Fruit fly (Drosophila melanogaster) whole organism, embryonic: ENCODE measurements around the gene Snx27.
A peak's percentile ranks its signal among the peaks of the same experiment; 100 is the strongest.

ENCODE experiments used
- Abd-B ChIP-seq: fragments of 200-800 bp; sonication (Bioruptor generic); optimal IDR thresholded peaks from 2 replicates; lab custom pipeline; 2018; ENCODE audit warnings: missing biosample characterization, mild to moderate bottlenecking, missing genetic modification characterization, moderate library complexity
- Atf-2 ChIP-seq: fragments of 200-800 bp; sonication (Bioruptor generic); optimal IDR thresholded peaks from 2 replicates; lab custom pipeline; 2016; ENCODE audit warnings: missing biosample characterization, missing genetic modification characterization
- Atf3 ChIP-seq: fragments of 200-800 bp; sonication (Bioruptor generic); optimal IDR thresholded peaks from 3 replicates; lab custom pipeline; 2016; ENCODE audit warnings: missing biosample characterization, missing genetic modification characterization
- CG10209 ChIP-seq: fragments of 200-800 bp; sonication (Bioruptor generic); optimal IDR thresholded peaks from 3 replicates; lab custom pipeline; 2017; ENCODE audit warnings: missing biosample characterization, mild to moderate bottlenecking, missing genetic modification characterization, missing genetic modification reagents
- CG11247 ChIP-seq: fragments of 200-800 bp; sonication (Bioruptor generic); IDR thresholded peaks from 2 replicates; pipeline ENCODE4 v1.3.6; 2022; ENCODE audit warnings: missing biosample characterization, missing genetic modification characterization
- CG12104 ChIP-seq: fragments of 200-800 bp; sonication (Bioruptor generic); optimal IDR thresholded peaks from 3 replicates; lab custom pipeline; 2016; ENCODE audit warnings: missing biosample characterization, missing genetic modification characterization
- CG12942 ChIP-seq: fragments of 200-800 bp; sonication (Bioruptor generic); optimal IDR thresholded peaks from 3 replicates; lab custom pipeline; 2016; ENCODE audit warnings: missing biosample characterization, missing genetic modification characterization
- CG14441 ChIP-seq: fragments of 200-800 bp; sonication (Bioruptor generic); IDR thresholded peaks from 2 replicates; pipeline ENCODE4 v1.3.6; 2022; ENCODE audit warnings: missing biosample characterization, missing genetic modification characterization
- CG1603 ChIP-seq: fragments of 200-800 bp; sonication (Bioruptor generic); optimal IDR thresholded peaks from 2 replicates; lab custom pipeline; 2019; ENCODE audit warnings: missing biosample characterization, mild to moderate bottlenecking, missing genetic modification characterization, moderate library complexity
- CG16863 ChIP-seq: fragments of 200-800 bp; sonication (Bioruptor generic); optimal IDR thresholded peaks from 3 replicates; lab custom pipeline; 2016; ENCODE audit warnings: missing biosample characterization, missing genetic modification characterization
- CG1792 ChIP-seq: fragments of 200-800 bp; sonication (Bioruptor generic); optimal IDR thresholded peaks from 2 replicates; lab custom pipeline; 2016; ENCODE audit warnings: missing biosample characterization, missing genetic modification characterization
- CG18011 ChIP-seq: fragments of 200-800 bp; sonication (Bioruptor generic); optimal IDR thresholded peaks from 2 replicates; lab custom pipeline; 2017; ENCODE audit warnings: missing biosample characterization, missing genetic modification characterization, mild to moderate bottlenecking, moderate library complexity, missing genotype
- CG30431 ChIP-seq: fragments of 200-800 bp; sonication (Bioruptor generic); optimal IDR thresholded peaks from 2 replicates; lab custom pipeline; 2017; ENCODE audit warnings: missing biosample characterization, missing genetic modification characterization
- CG3407 ChIP-seq: fragments of 200-800 bp; sonication (Bioruptor generic); optimal IDR thresholded peaks from 2 replicates; lab custom pipeline; 2018; ENCODE audit warnings: missing biosample characterization, mild to moderate bottlenecking, missing genetic modification characterization
- CG34376 ChIP-seq: fragments of 200-800 bp; sonication (Bioruptor generic); optimal IDR thresholded peaks from 2 replicates; lab custom pipeline; 2018; ENCODE audit warnings: missing biosample characterization, mild to moderate bottlenecking, missing genetic modification characterization
- CG3726 ChIP-seq: fragments of 200-800 bp; sonication (Bioruptor generic); IDR thresholded peaks from 3 replicates; pipeline ENCODE4, ENCODE4 v1.3.6; 2022; ENCODE audit warnings: missing biosample characterization, missing genetic modification characterization
- CG4617 ChIP-seq: fragments of 200-800 bp; sonication (Bioruptor generic); optimal IDR thresholded peaks from 3 replicates; lab custom pipeline; 2016; ENCODE audit warnings: missing biosample characterization, missing genetic modification characterization, borderline replicate concordance
- CG8388 ChIP-seq: fragments of 200-800 bp; sonication (Bioruptor generic); optimal IDR thresholded peaks from 2 replicates; lab custom pipeline; 2019; ENCODE audit warnings: missing biosample characterization, mild to moderate bottlenecking, missing genetic modification characterization, moderate library complexity
- CG8944 ChIP-seq: fragments of 200-800 bp; sonication (Bioruptor generic); optimal IDR thresholded peaks from 3 replicates; lab custom pipeline; 2016; ENCODE audit warnings: missing biosample characterization, missing genetic modification characterization
- CrebB ChIP-seq: fragments of 200-800 bp; sonication (Bioruptor generic); optimal IDR thresholded peaks from 3 replicates; lab custom pipeline; 2018; ENCODE audit warnings: missing biosample characterization, mild to moderate bottlenecking, missing genetic modification characterization
- Drgx ChIP-seq: fragments of 200-800 bp; sonication (Bioruptor generic); IDR thresholded peaks from 2 replicates; pipeline ENCODE4 v1.3.6; 2022; ENCODE audit warnings: missing biosample characterization, missing genetic modification characterization
- E2f1 ChIP-seq: fragments of 200-800 bp; sonication (Bioruptor generic); IDR thresholded peaks from 2 replicates; pipeline ENCODE4 v1.3.6; 2022; ENCODE audit warnings: missing biosample characterization, missing genetic modification characterization
- ERR ChIP-seq: fragments of 200-800 bp; sonication (Bioruptor generic); optimal IDR thresholded peaks from 2 replicates; lab custom pipeline; 2016; ENCODE audit warnings: missing biosample characterization, missing genetic modification characterization
- GATAe ChIP-seq: fragments of 200-800 bp; sonication (Bioruptor generic); conservative IDR thresholded peaks from 2 replicates; pipeline ENCODE4 v1.3.6; 2022; ENCODE audit warnings: missing biosample characterization, missing genetic modification characterization
- HLH3B ChIP-seq: fragments of 200-800 bp; sonication (Bioruptor generic); IDR thresholded peaks from 2 replicates; pipeline ENCODE4 v1.3.6; 2022; ENCODE audit warnings: missing biosample characterization, missing genetic modification characterization
- HLHmδ ChIP-seq: fragments of 200-800 bp; sonication (Bioruptor generic); optimal IDR thresholded peaks from 2 replicates; lab custom pipeline; 2018; ENCODE audit warnings: missing biosample characterization, mild to moderate bottlenecking, missing genetic modification characterization, moderate library complexity
- Hey ChIP-seq: fragments of 200-800 bp; sonication (Bioruptor generic); optimal IDR thresholded peaks from 3 replicates; lab custom pipeline; 2018; ENCODE audit warnings: missing biosample characterization, mild to moderate bottlenecking, missing genetic modification characterization
- Mes4 ChIP-seq: fragments of 200-800 bp; sonication (Bioruptor generic); optimal IDR thresholded peaks from 2 replicates; lab custom pipeline; 2016; ENCODE audit warnings: missing biosample characterization, missing genetic modification characterization
- Ptx1 ChIP-seq: fragments of 200-800 bp; sonication (Bioruptor generic); IDR thresholded peaks from 2 replicates; pipeline ENCODE4 v1.3.6; 2022; ENCODE audit warnings: missing biosample characterization, missing genetic modification characterization
- Rfx ChIP-seq: fragments of 200-800 bp; sonication (Bioruptor generic); IDR thresholded peaks from 2 replicates; pipeline ENCODE4 v1.3.6; 2022; ENCODE audit warnings: missing biosample characterization, missing genetic modification characterization
- bigmax ChIP-seq: fragments of 200-800 bp; sonication (Bioruptor generic); optimal IDR thresholded peaks from 2 replicates; lab custom pipeline; 2018; ENCODE audit warnings: missing biosample characterization, mild to moderate bottlenecking, missing genetic modification characterization
- da ChIP-seq: fragments of 200-800 bp; sonication (Bioruptor generic); optimal IDR thresholded peaks from 2 replicates; lab custom pipeline; 2016; ENCODE audit warnings: missing biosample characterization, missing genetic modification characterization
- danr ChIP-seq: fragments of 200-800 bp; sonication (Bioruptor generic); IDR thresholded peaks from 2 replicates; pipeline ENCODE4 v1.3.6; 2022; ENCODE audit warnings: missing biosample characterization, missing genetic modification characterization
- ems ChIP-seq: fragments of 200-800 bp; sonication (Bioruptor generic); optimal IDR thresholded peaks from 3 replicates; lab custom pipeline; 2016; ENCODE audit warnings: missing biosample characterization, missing genetic modification characterization
- gro ChIP-seq: fragments of 200-800 bp; sonication (Bioruptor generic); optimal IDR thresholded peaks from 2 replicates; lab custom pipeline; 2016; ENCODE audit warnings: missing biosample characterization, missing genetic modification characterization
- ind ChIP-seq: fragments of 200-800 bp; sonication (Bioruptor generic); optimal IDR thresholded peaks from 3 replicates; lab custom pipeline; 2016; ENCODE audit warnings: missing biosample characterization, missing genetic modification characterization
- luna ChIP-seq: fragments of 200-800 bp; sonication (Bioruptor generic); optimal IDR thresholded peaks from 2 replicates; lab custom pipeline; 2016; ENCODE audit warnings: missing biosample characterization, missing genetic modification characterization
- mld ChIP-seq: fragments of 200-800 bp; sonication (Bioruptor generic); IDR thresholded peaks from 3 replicates; pipeline ENCODE4 v1.3.6; 2022; ENCODE audit warnings: missing biosample characterization, missing genetic modification characterization; ENCODE audit not compliant: partially characterized antibody
- nmo ChIP-seq: fragments of 200-800 bp; sonication (Bioruptor generic); optimal IDR thresholded peaks from 2 replicates; lab custom pipeline; 2018; ENCODE audit warnings: missing biosample characterization, mild to moderate bottlenecking, missing genetic modification characterization, moderate library complexity
- pho ChIP-seq: fragments of 200-800 bp; sonication (Bioruptor generic); optimal IDR thresholded peaks from 2 replicates; lab custom pipeline; 2016; ENCODE audit warnings: missing biosample characterization, missing genetic modification characterization
- repo ChIP-seq: fragments of 200-800 bp; sonication (Bioruptor generic); optimal IDR thresholded peaks from 2 replicates; lab custom pipeline; 2016; ENCODE audit warnings: missing biosample characterization, missing genetic modification characterization
- ro ChIP-seq: fragments of 200-800 bp; sonication (Bioruptor generic); IDR thresholded peaks from 2 replicates; pipeline ENCODE4 v1.3.6; 2022; ENCODE audit warnings: missing biosample characterization, missing genetic modification characterization
- tio ChIP-seq: fragments of 200-800 bp; sonication (Bioruptor generic); optimal IDR thresholded peaks from 2 replicates; lab custom pipeline; 2017; ENCODE audit warnings: missing biosample characterization, missing genetic modification characterization, inconsistent platforms
- tup ChIP-seq: fragments of 200-800 bp; sonication (Bioruptor generic); optimal IDR thresholded peaks from 2 replicates; lab custom pipeline; 2016; ENCODE audit warnings: missing biosample characterization, mild to moderate bottlenecking, missing genetic modification characterization, moderate library complexity
- vnd ChIP-seq: fragments of 200-800 bp; sonication (Bioruptor generic); IDR thresholded peaks from 3 replicates; pipeline ENCODE4 v1.3.6; 2022; ENCODE audit warnings: missing biosample characterization, missing genetic modification characterization; ENCODE audit not compliant: partially characterized antibody

Gene Snx27

DNA sequence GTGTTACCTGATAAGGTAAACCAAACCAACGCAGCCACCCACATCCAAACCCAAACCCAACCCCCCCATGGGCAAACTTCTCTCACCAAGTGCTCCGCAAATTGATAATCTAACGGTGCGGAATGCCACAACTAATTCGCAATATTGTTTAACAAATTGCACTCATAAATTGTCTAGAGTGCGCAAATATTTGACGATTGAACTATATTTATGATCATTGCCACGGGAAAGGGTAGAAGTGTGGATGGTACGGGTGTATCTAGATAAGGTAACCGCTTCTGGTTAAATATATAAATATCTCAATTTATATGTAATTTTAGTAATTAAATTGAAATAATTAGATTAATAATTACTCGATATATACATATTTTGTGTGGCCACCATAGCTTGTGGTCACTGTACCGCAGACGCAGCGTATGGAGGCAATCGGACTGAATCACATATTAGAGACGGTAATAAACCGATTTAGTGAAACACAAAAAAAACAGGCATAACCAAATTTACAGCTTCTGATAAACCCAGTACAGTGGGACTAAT, 19.3 kb downstream of the Snx27 start (continued):
- TF ChIP-seq CG11247 (GFP tag; lab: Robert Waterston, UW) (peak; percentile 69), CG8388 (GFP tag; lab: Kevin White, UChicago) (no peak), CG12104 (peak; percentile 23), bigmax (GFP tag; lab: Kevin White, UChicago) (no peak), CG1792 (GFP tag; lab: Kevin White, UChicago) (no peak), tup (no peak), E2f1 (GFP tag; lab: Robert Waterston, UW) (peak; percentile 41; the same call in 1 of the 2 replicates), mld (GFP tag; lab: Robert Waterston, UW) (no peak), Drgx (GFP tag; lab: Robert Waterston, UW) (peak; percentile 50; the same call in 1 of the 2 replicates), nmo (GFP tag; lab: Kevin White, UChicago) (peak; percentile 24), ERR (GFP tag; lab: Kevin White, UChicago) (no peak), da (GFP tag; lab: Kevin White, UChicago) (no peak), Hey (tag; lab: Kevin White, UChicago) (no peak), HLHmδ (GFP tag; lab: Kevin White, UChicago) (no peak), CG8944 (GFP tag; lab: Kevin White, UChicago) (no peak), HLH3B (GFP tag; lab: Robert Waterston, UW) (peak; percentile 50; the same call in 1 of the 2 replicates), gro (GFP tag; lab: Kevin White, UChicago) (no peak), ems (GFP tag; lab: Kevin White, UChicago) (no peak), vnd (no peak), CG14441 (GFP tag; lab: Robert Waterston, UW) (peak; percentile 56; the same call in 1 of the 2 replicates), repo (no peak), CG12942 (no peak), Ptx1 (peak; percentile 67), danr (0 out of 2 replicates have a peak, but pooled peaks have one; percentile 20), Atf-2 (no peak), tio (GFP tag; lab: Kevin White, UChicago) (peak; percentile 28), CG3726 (GFP tag; lab: Robert Waterston, UW) (no peak), Rfx (GFP tag; lab: Robert Waterston, UW) (peak; percentile 85), Mes4 (no peak), CG34376 (peak; percentile 53), CG10209 (GFP tag; lab: Kevin White, UChicago) (peak; percentile 65), GATAe (peak; percentile 20; the same call in 1 of the 2 replicates), ro (GFP tag; lab: Robert Waterston, UW) (no peak), CG4617 (no peak), CG30431 (GFP tag; lab: Kevin White, UChicago) (no peak), ind (GFP tag; lab: Kevin White, UChicago) (peak; percentile 58), Atf3 (no peak), CrebB (tag; lab: Kevin White, UChicago) (peak; percentile 8), pho (GFP tag; lab: Kevin White, UChicago) (no peak), CG18011 (GFP tag; lab: Kevin White, UChicago) (no peak), CG3407 (GFP tag; lab: Kevin White, UChicago) (no peak), CG1603 (tag; lab: Kevin White, UChicago) (peak; percentile 4), CG16863 (GFP tag; lab: Kevin White, UChicago) (no peak), Abd-B (GFP tag; lab: Kevin White, UChicago) (no peak), luna (GFP tag; lab: Kevin White, UChicago) (no peak)
